Worm (Caenorhabditis elegans) whole organism, L3 larva: ENCODE data around the gene fip-1.

Experiments
- ZK546.5 ChIP-seq: sonication (generic microtip); optimal IDR thresholded peaks from 2 replicates; lab custom pipeline; 2017; ENCODE audit warnings: missing biosample characterization, missing genetic modification characterization
- aly-2 ChIP-seq: fragments of 150-350 bp; optimal IDR thresholded peaks from 2 replicates; lab custom pipeline; 2014; ENCODE audit warnings: missing biosample characterization, missing genetic modification characterization
- ama-1 ChIP-seq: fragments of 150-350 bp; optimal IDR thresholded peaks from 2 replicates; lab custom pipeline; 2018
- ceh-16 ChIP-seq: sonication (generic microtip); optimal IDR thresholded peaks from 2 replicates; lab custom pipeline; 2017; ENCODE audit warnings: missing biosample characterization, missing genetic modification characterization
- ceh-28 ChIP-seq: fragments of 150-350 bp; optimal IDR thresholded peaks from 2 replicates; lab custom pipeline; 2014; ENCODE audit warnings: missing biosample characterization, missing genetic modification reagents, missing genetic modification characterization
- ceh-82 ChIP-seq: fragments of 150-350 bp; optimal IDR thresholded peaks from 2 replicates; lab custom pipeline; 2014; ENCODE audit warnings: missing biosample characterization, missing genetic modification characterization
- ceh-9 ChIP-seq: sonication (generic microtip); optimal IDR thresholded peaks from 2 replicates; lab custom pipeline; 2018; ENCODE audit warnings: missing biosample characterization, missing genetic modification characterization
- daf-12 ChIP-seq: fragments of 150-350 bp; optimal IDR thresholded peaks from 2 replicates; lab custom pipeline; 2014; ENCODE audit warnings: missing biosample characterization, missing genetic modification reagents, missing genetic modification characterization
- egl-27 ChIP-seq: sonication (generic microtip); optimal IDR thresholded peaks from 4 replicates; lab custom pipeline; 2017; ENCODE audit warnings: missing biosample characterization, missing genetic modification reagents, missing genetic modification characterization
- egl-5 ChIP-seq: fragments of 150-350 bp; optimal IDR thresholded peaks from 2 replicates; lab custom pipeline; 2017; ENCODE audit warnings: missing biosample characterization, missing genetic modification reagents, missing genetic modification characterization, inconsistent platforms
- elt-1 ChIP-seq: fragments of 150-350 bp; optimal IDR thresholded peaks from 2 replicates; lab custom pipeline; 2014; ENCODE audit warnings: missing biosample characterization, missing genetic modification characterization
- elt-2 ChIP-seq: sonication (generic microtip); optimal IDR thresholded peaks from 2 replicates; lab custom pipeline; 2016; ENCODE audit warnings: missing genetic modification reagents, mild to moderate bottlenecking, missing genetic modification characterization, missing compliant biosample characterization
- elt-3 ChIP-seq, 3 experiments: fragments of 150-350 bp in 1 of 3; sonication (generic microtip) in 2 of 3; optimal IDR thresholded peaks; 2 replicates in 2 of 3; 4 replicates in 1 of 3; lab custom pipeline; 2014 to 2017; ENCODE audit warnings: missing biosample characterization in 3 of 3, missing genetic modification characterization in 3 of 3
- eor-1 ChIP-seq, 2 experiments: fragments of 150-350 bp; optimal IDR thresholded peaks; 2 replicates each; lab custom pipeline; 2014 to 2018; ENCODE audit warnings: missing biosample characterization in 2 of 2, missing genetic modification characterization in 2 of 2
- fkh-10 ChIP-seq: sonication (generic microtip); optimal IDR thresholded peaks from 2 replicates; lab custom pipeline; 2017; ENCODE audit warnings: missing biosample characterization, missing genetic modification reagents, missing genetic modification characterization
- fkh-2 ChIP-seq: fragments of 150-350 bp; optimal IDR thresholded peaks from 2 replicates; lab custom pipeline; 2014; ENCODE audit warnings: missing biosample characterization, missing genetic modification reagents, missing genetic modification characterization
- fos-1 ChIP-seq: fragments of 150-350 bp; optimal IDR thresholded peaks from 2 replicates; lab custom pipeline; 2014; ENCODE audit warnings: missing biosample characterization, missing genetic modification characterization
- hmg-11 ChIP-seq: sonication (generic microtip); optimal IDR thresholded peaks from 2 replicates; lab custom pipeline; 2016; ENCODE audit warnings: missing genetic modification characterization, missing compliant biosample characterization
- jun-1 ChIP-seq: fragments of 150-350 bp; optimal IDR thresholded peaks from 2 replicates; lab custom pipeline; 2014; ENCODE audit warnings: missing biosample characterization, missing genetic modification reagents, missing genetic modification characterization
- lin-15B ChIP-seq: fragments of 150-350 bp; optimal IDR thresholded peaks from 2 replicates; lab custom pipeline; 2014; ENCODE audit warnings: missing biosample characterization, missing genetic modification characterization
- lin-39 ChIP-seq: fragments of 150-350 bp; optimal IDR thresholded peaks from 2 replicates; lab custom pipeline; 2018; ENCODE audit warnings: missing biosample characterization, missing genetic modification reagents, missing genetic modification characterization
- lsy-12 ChIP-seq: sonication (generic microtip); optimal IDR thresholded peaks from 2 replicates; lab custom pipeline; 2016; ENCODE audit warnings: mild to moderate bottlenecking, missing genetic modification characterization, missing compliant biosample characterization
- mdl-1 ChIP-seq: fragments of 150-350 bp; optimal IDR thresholded peaks from 2 replicates; lab custom pipeline; 2014; ENCODE audit warnings: missing biosample characterization, missing genetic modification characterization
- mml-1 ChIP-seq: fragments of 150-350 bp; sonication (generic microtip); optimal IDR thresholded peaks from 3 replicates; lab custom pipeline; 2014; ENCODE audit warnings: missing biosample characterization, missing genetic modification characterization
- nfya-1 ChIP-seq: sonication (generic microtip); optimal IDR thresholded peaks from 2 replicates; lab custom pipeline; 2017; ENCODE audit warnings: missing genetic modification characterization, mild to moderate bottlenecking, missing compliant biosample characterization, antibody characterized with exemption, moderate library complexity; ENCODE audit not compliant: insufficient read depth
- nhr-11 ChIP-seq: fragments of 150-350 bp; optimal IDR thresholded peaks from 2 replicates; lab custom pipeline; 2014; ENCODE audit warnings: missing biosample characterization, missing genetic modification characterization
- nhr-23 ChIP-seq: fragments of 150-350 bp; optimal IDR thresholded peaks from 2 replicates; lab custom pipeline; 2014; ENCODE audit warnings: missing biosample characterization, missing genetic modification reagents, missing genetic modification characterization
- nhr-237 ChIP-seq: fragments of 150-350 bp; optimal IDR thresholded peaks from 2 replicates; lab custom pipeline; 2014; ENCODE audit warnings: missing biosample characterization, missing genetic modification characterization
- nhr-28 ChIP-seq: fragments of 150-350 bp; optimal IDR thresholded peaks from 2 replicates; lab custom pipeline; 2014; ENCODE audit warnings: missing biosample characterization, missing genetic modification characterization
- nhr-43 ChIP-seq: sonication (generic microtip); optimal IDR thresholded peaks from 2 replicates; lab custom pipeline; 2016; ENCODE audit warnings: mild to moderate bottlenecking, missing genetic modification characterization, missing compliant biosample characterization; ENCODE audit not compliant: poor library complexity, severe bottlenecking
- nhr-67 ChIP-seq: fragments of 150-350 bp; optimal IDR thresholded peaks from 2 replicates; lab custom pipeline; 2014; ENCODE audit warnings: missing biosample characterization, missing genetic modification characterization
- nhr-76 ChIP-seq: fragments of 150-350 bp; sonication (generic microtip); optimal IDR thresholded peaks from 5 replicates; lab custom pipeline; 2014; ENCODE audit warnings: missing biosample characterization, missing genetic modification characterization
- nhr-77 ChIP-seq: fragments of 150-350 bp; optimal IDR thresholded peaks from 2 replicates; lab custom pipeline; 2014; ENCODE audit warnings: missing biosample characterization, missing genetic modification characterization
- pha-4 ChIP-seq: fragments of 150-350 bp; optimal IDR thresholded peaks from 2 replicates; lab custom pipeline; 2014; ENCODE audit warnings: missing biosample characterization, missing genetic modification reagents, missing genetic modification characterization
- pqm-1 ChIP-seq: fragments of 150-350 bp; optimal IDR thresholded peaks from 2 replicates; lab custom pipeline; 2017; ENCODE audit warnings: missing biosample characterization, missing genetic modification characterization, inconsistent platforms
- sea-2 ChIP-seq: fragments of 150-350 bp; sonication (generic microtip); optimal IDR thresholded peaks from 4 replicates; lab custom pipeline; 2014; ENCODE audit warnings: missing biosample characterization, missing genetic modification reagents, missing genetic modification characterization
- skn-1 ChIP-seq: fragments of 150-350 bp; optimal IDR thresholded peaks from 2 replicates; lab custom pipeline; 2014; ENCODE audit warnings: missing biosample characterization, missing genetic modification characterization
- snpc-4 ChIP-seq: fragments of 150-350 bp; optimal IDR thresholded peaks from 2 replicates; lab custom pipeline; 2014; ENCODE audit warnings: missing biosample characterization, missing genetic modification characterization
- tbx-2 ChIP-seq: sonication (generic microtip); optimal IDR thresholded peaks from 2 replicates; lab custom pipeline; 2016; ENCODE audit warnings: mild to moderate bottlenecking, missing genetic modification characterization, missing compliant biosample characterization
- unc-39 ChIP-seq: sonication (generic microtip); optimal IDR thresholded peaks from 4 replicates; lab custom pipeline; 2017; ENCODE audit warnings: missing biosample characterization, missing genetic modification characterization
- unc-62 ChIP-seq: fragments of 150-350 bp; sonication (generic microtip); optimal IDR thresholded peaks from 4 replicates; lab custom pipeline; 2014; ENCODE audit warnings: missing biosample characterization, missing genetic modification reagents, missing genetic modification characterization
- zag-1 ChIP-seq: fragments of 150-350 bp; optimal IDR thresholded peaks from 2 replicates; lab custom pipeline; 2014; ENCODE audit warnings: missing biosample characterization, missing genetic modification characterization
- ztf-11 ChIP-seq: fragments of 150-350 bp; optimal IDR thresholded peaks from 2 replicates; lab custom pipeline; 2014; ENCODE audit warnings: missing biosample characterization, missing genetic modification characterization
- ztf-4 ChIP-seq: fragments of 150-350 bp; optimal IDR thresholded peaks from 2 replicates; lab custom pipeline; 2014; ENCODE audit warnings: missing biosample characterization, missing genetic modification characterization

The fip-1 gene

ce11 chrIII:8650235-8650817, 10.8 kb downstream of the fip-1 start, which contains the start of gene flp-23:
Gene flp-23, plus strand, starts transcription at chrIII:8650767.
- TF ChIP-seq eor-1 (tag; optimal IDR thresholded peaks at IDR 0.05; lab: Kevin White, UChicago) (no peak), hmg-11 (tag; lab: Kevin White, UChicago) (peak; percentile 28), fkh-2 (tag; lab: Kevin White, UChicago) (no peak), nfya-1 (tag; lab: Kevin White, UChicago) (peak; percentile 44), lin-39 (tag; lab: Kevin White, UChicago) (peak; percentile 35), zag-1 (tag; lab: Kevin White, UChicago) (no peak), pqm-1 (tag; lab: Kevin White, UChicago) (no peak), nhr-77 (no peak), elt-3 (tag; optimal IDR thresholded peaks at IDR 0.05; lab: Kevin White, UChicago) (no peak), aly-2 (tag; lab: Kevin White, UChicago) (no peak), ceh-16 (no peak), mml-1 (tag; lab: Kevin White, UChicago) (no peak), egl-5 (peak; percentile 8), nhr-43 (no peak), pha-4 (tag; lab: Kevin White, UChicago) (peak; percentile 16), nhr-237 (tag; lab: Kevin White, UChicago) (no peak), skn-1 (tag; lab: Kevin White, UChicago) (peak; percentile 45)

ce11 chrIII:8652112-8652694, 12.7 kb downstream of the fip-1 start:
- TF ChIP-seq lsy-12, result peak; percentile 6
- TF ChIP-seq ztf-4 (tag; lab: Kevin White, UChicago), result no peak
- TF ChIP-seq nhr-76 (tag; lab: Kevin White, UChicago), result no peak
- no peak for TF ChIP-seq egl-5
- TF ChIP-seq ceh-82 (tag; lab: Kevin White, UChicago), result no peak
- no peak for TF ChIP-seq jun-1 (tag; lab: Kevin White, UChicago)
- TF ChIP-seq pqm-1 (tag; lab: Kevin White, UChicago), result no peak
- no peak for TF ChIP-seq egl-27 (tag; lab: Kevin White, UChicago)
- no peak for TF ChIP-seq ceh-9 (tag; lab: Kevin White, UChicago)
- TF ChIP-seq nhr-23 (tag; lab: Kevin White, UChicago), result no peak
- TF ChIP-seq zag-1 (tag; lab: Kevin White, UChicago), result no peak
- no peak for TF ChIP-seq mdl-1 (tag; lab: Kevin White, UChicago)
- TF ChIP-seq nhr-28 (tag; lab: Kevin White, UChicago), result no peak
- no peak for TF ChIP-seq sea-2 (GFP tag; lab: Kevin White, UChicago)
- peak; percentile 93 for TF ChIP-seq ama-1
- no peak for TF ChIP-seq elt-3 (tag; optimal IDR thresholded peaks at IDR 0.05; lab: Kevin White, UChicago)

- TF ChIP-seq nhr-67 (tag; lab: Kevin White, UChicago) (no peak), elt-2 (tag; lab: Kevin White, UChicago) (no peak), aly-2 (tag; lab: Kevin White, UChicago) (no peak), nhr-43 (peak; percentile 70), nhr-77 (no peak), nhr-237 (tag; lab: Kevin White, UChicago) (no peak), mdl-1 (tag; lab: Kevin White, UChicago) (no peak), tbx-2 (peak; percentile 28), nhr-76 (tag; lab: Kevin White, UChicago) (no peak), lin-15B (tag; lab: Kevin White, UChicago) (no peak), ceh-28 (no peak), ztf-4 (tag; lab: Kevin White, UChicago) (peak; percentile 21), unc-39 (tag; lab: Kevin White, UChicago) (no peak), mml-1 (tag; lab: Kevin White, UChicago) (no peak), elt-1 (tag; lab: Kevin White, UChicago) (no peak), pha-4 (tag; lab: Kevin White, UChicago) (no peak), ceh-9 (tag; lab: Kevin White, UChicago) (no peak), jun-1 (tag; lab: Kevin White, UChicago) (no peak), fkh-10 (GFP tag; lab: Kevin White, UChicago) (no peak), ztf-11 (no peak), daf-12 (tag; lab: Kevin White, UChicago) (no peak), egl-27 (tag; lab: Kevin White, UChicago) (no peak), eor-1 (tag; optimal IDR thresholded peaks at IDR 0.05; lab: Kevin White, UChicago) (no peak), fkh-2 (tag; lab: Kevin White, UChicago) (no peak), nfya-1 (tag; lab: Kevin White, UChicago) (peak; percentile 36), nhr-28 (tag; lab: Kevin White, UChicago) (no peak), nhr-11 (tag; lab: Kevin White, UChicago) (no peak), ceh-16 (no peak), elt-3 (tag; optimal IDR thresholded peaks at IDR 0.05; lab: Kevin White, UChicago) (peak in 1 of 3 experiments; percentile 64), unc-62 (no peak), nhr-23 (tag; lab: Kevin White, UChicago) (peak; percentile 21), lin-39 (tag; lab: Kevin White, UChicago) (peak; percentile 71), ama-1 (peak; percentile 95), lsy-12 (no peak), ceh-82 (tag; lab: Kevin White, UChicago) (no peak), fos-1 (no peak), sea-2 (GFP tag; lab: Kevin White, UChicago) (no peak), skn-1 (tag; lab: Kevin White, UChicago) (no peak), snpc-4 (tag; lab: Kevin White, UChicago) (no peak), ZK546.5 (tag; lab: Kevin White, UChicago) (no peak)
Observed at ce11 chrIII:8652922-8653321, 13.4 kb downstream of the fip-1 start.
